Worm (Caenorhabditis elegans): ENCODE results near the gene Y37E11AL.1.

DNA sequence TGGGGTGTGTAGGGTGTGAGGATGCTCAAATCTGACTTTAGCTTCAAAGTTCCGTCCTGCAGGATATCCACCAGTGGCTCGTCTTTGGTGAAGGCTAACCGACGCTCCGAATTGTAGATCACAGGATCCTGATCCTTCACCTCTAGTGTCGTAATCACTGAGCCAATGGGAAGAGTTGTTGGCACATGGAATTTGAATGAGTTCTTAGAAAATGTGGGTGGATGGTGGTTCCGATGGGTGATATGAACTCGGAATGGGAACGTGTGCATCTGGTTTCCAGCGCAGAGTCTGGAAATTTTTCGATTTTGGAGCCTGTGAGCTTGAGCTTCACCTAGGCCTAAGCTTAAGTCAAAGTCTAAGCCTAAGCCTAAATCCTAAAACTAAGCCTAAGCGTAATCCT, 42.8 kb upstream of the Y37E11AL.1 start:
- no peak for TF ChIP-seq ama-1 (optimal IDR thresholded peaks at IDR 0.05)
- TF ChIP-seq F13C5.2 (tag; optimal IDR thresholded peaks at IDR 0.05): no peak
- TF ChIP-seq tbx-11 (GFP tag; IDR thresholded peaks at IDR 0.05): no peak
- no peak for TF ChIP-seq ets-7 (tag; optimal IDR thresholded peaks at IDR 0.05)
- TF ChIP-seq tra-4 (tag; optimal IDR thresholded peaks at IDR 0.05): no peak
- no peak for TF ChIP-seq ceh-36 (tag; optimal IDR thresholded peaks at IDR 0.05)
- no peak for TF ChIP-seq B0310.2 (tag; optimal IDR thresholded peaks at IDR 0.05)
- no peak for TF ChIP-seq tbx-37 (GFP tag; conservative IDR thresholded peaks at IDR 0.05)
- TF ChIP-seq hmg-4 (GFP tag; optimal IDR thresholded peaks at IDR 0.05): no peak
- no peak for TF ChIP-seq ceh-13 (GFP tag; optimal IDR thresholded peaks at IDR 0.05)
- TF ChIP-seq sea-1 (GFP tag; conservative IDR thresholded peaks at IDR 0.05): no peak
